Worm (Caenorhabditis elegans) whole organism, late embryonic: ENCODE results near the gene ges-1.

Experiments
- C08G9.2 ChIP-seq: sonication (generic microtip); optimal IDR thresholded peaks from 2 replicates; lab custom pipeline; 2016; ENCODE audit warnings: mild to moderate bottlenecking, missing genetic modification characterization, moderate library complexity, missing compliant biosample characterization
- C38D4.7 ChIP-seq: fragments of 200-800 bp; sonication (Bioruptor generic); optimal IDR thresholded peaks from 2 replicates; lab custom pipeline; 2018; ENCODE audit warnings: mild to moderate bottlenecking, missing genetic modification characterization, moderate library complexity, missing compliant biosample characterization
- K02D7.2 ChIP-seq: sonication (generic microtip); optimal IDR thresholded peaks from 2 replicates; lab custom pipeline; 2017; ENCODE audit warnings: mild to moderate bottlenecking, missing genetic modification characterization, missing compliant biosample characterization
- K09A11.1 ChIP-seq: sonication (generic microtip); optimal IDR thresholded peaks from 2 replicates; lab custom pipeline; 2017; ENCODE audit warnings: antibody characterized with exemption, mild to moderate bottlenecking, missing genetic modification characterization, missing compliant biosample characterization; ENCODE audit not compliant: insufficient read depth
- T23F11.4 ChIP-seq: fragments of 200-800 bp; sonication (Bioruptor generic); optimal IDR thresholded peaks from 2 replicates; lab custom pipeline; 2018; ENCODE audit warnings: mild to moderate bottlenecking, missing genetic modification characterization, missing compliant biosample characterization
- ahr-1 ChIP-seq: sonication (generic microtip); optimal IDR thresholded peaks from 2 replicates; lab custom pipeline; 2016; ENCODE audit warnings: missing genetic modification characterization, missing compliant biosample characterization
- ama-1 ChIP-seq: fragments of 150-350 bp; optimal IDR thresholded peaks from 2 replicates; lab custom pipeline; 2014
- ceh-18 ChIP-seq: sonication (generic microtip); optimal IDR thresholded peaks from 2 replicates; lab custom pipeline; 2016; ENCODE audit warnings: missing genetic modification characterization, missing compliant biosample characterization
- ceh-19 ChIP-seq: fragments of 200-800 bp; sonication (Bioruptor generic); optimal IDR thresholded peaks from 2 replicates; lab custom pipeline; 2018; ENCODE audit warnings: mild to moderate bottlenecking, missing genetic modification characterization, missing compliant biosample characterization
- ceh-2 ChIP-seq: sonication (generic microtip); optimal IDR thresholded peaks from 2 replicates; lab custom pipeline; 2016; ENCODE audit warnings: missing genotype, missing genetic modification characterization, missing compliant biosample characterization
- ceh-22 ChIP-seq: sonication (generic microtip); optimal IDR thresholded peaks from 2 replicates; lab custom pipeline; 2017; ENCODE audit warnings: missing biosample characterization, missing genetic modification characterization
- ceh-24 ChIP-seq: sonication (generic microtip); optimal IDR thresholded peaks from 2 replicates; lab custom pipeline; 2016; ENCODE audit warnings: mild to moderate bottlenecking, missing genetic modification characterization, missing compliant biosample characterization
- ceh-31 ChIP-seq: sonication (generic microtip); optimal IDR thresholded peaks from 2 replicates; lab custom pipeline; 2016; ENCODE audit warnings: missing genetic modification characterization, missing compliant biosample characterization
- ceh-34 ChIP-seq: sonication (generic microtip); optimal IDR thresholded peaks from 2 replicates; lab custom pipeline; 2016; ENCODE audit warnings: mild to moderate bottlenecking, missing genetic modification characterization, missing compliant biosample characterization
- ceh-45 ChIP-seq: fragments of 200-800 bp; sonication (Bioruptor generic); IDR thresholded peaks from 2 replicates; pipeline ENCODE4 v1.3.6; 2022; ENCODE audit warnings: missing genetic modification reagents, missing genetic modification characterization, missing compliant biosample characterization
- ceh-48 ChIP-seq: sonication (generic microtip); optimal IDR thresholded peaks from 2 replicates; lab custom pipeline; 2016; ENCODE audit warnings: missing genetic modification characterization, inconsistent platforms, missing compliant biosample characterization
- ceh-6 ChIP-seq: fragments of 200-800 bp; sonication (Bioruptor generic); optimal IDR thresholded peaks from 2 replicates; lab custom pipeline; 2018; ENCODE audit warnings: mild to moderate bottlenecking, missing genetic modification characterization, missing compliant biosample characterization
- ceh-9 ChIP-seq: sonication (generic microtip); optimal IDR thresholded peaks from 2 replicates; lab custom pipeline; 2016; ENCODE audit warnings: mild to moderate bottlenecking, missing genetic modification characterization, inconsistent platforms, missing compliant biosample characterization
- dve-1 ChIP-seq: sonication (generic microtip); optimal IDR thresholded peaks from 2 replicates; lab custom pipeline; 2017; ENCODE audit warnings: antibody characterized with exemption, mild to moderate bottlenecking, missing genetic modification characterization, missing compliant biosample characterization
- fax-1 ChIP-seq: sonication (generic microtip); optimal IDR thresholded peaks from 2 replicates; lab custom pipeline; 2016; ENCODE audit warnings: missing genotype, missing genetic modification characterization, missing compliant biosample characterization
- fkh-6 ChIP-seq: sonication (generic microtip); optimal IDR thresholded peaks from 2 replicates; lab custom pipeline; 2016; ENCODE audit warnings: missing genetic modification characterization, missing compliant biosample characterization
- hlh-13 ChIP-seq: fragments of 200-800 bp; sonication (Bioruptor generic); optimal IDR thresholded peaks from 2 replicates; lab custom pipeline; 2018; ENCODE audit warnings: mild to moderate bottlenecking, missing genetic modification characterization, missing compliant biosample characterization
- hlh-15 ChIP-seq: sonication (generic microtip); optimal IDR thresholded peaks from 2 replicates; lab custom pipeline; 2016; ENCODE audit warnings: missing genetic modification characterization, missing compliant biosample characterization
- hlh-6 ChIP-seq: sonication (generic microtip); optimal IDR thresholded peaks from 2 replicates; lab custom pipeline; 2016; ENCODE audit warnings: missing genotype, missing genetic modification characterization, missing compliant biosample characterization
- hlh-8 ChIP-seq: sonication (generic microtip); optimal IDR thresholded peaks from 2 replicates; lab custom pipeline; 2016; ENCODE audit warnings: missing genotype, missing genetic modification characterization, missing compliant biosample characterization
- lin-11 ChIP-seq: fragments of 200-800 bp; sonication (Bioruptor generic); optimal IDR thresholded peaks from 2 replicates; lab custom pipeline; 2018; ENCODE audit warnings: mild to moderate bottlenecking, missing genetic modification characterization, missing compliant biosample characterization
- madf-2 ChIP-seq: sonication (generic microtip); optimal IDR thresholded peaks from 2 replicates; lab custom pipeline; 2017; ENCODE audit warnings: missing genetic modification characterization, missing compliant biosample characterization
- mec-3 ChIP-seq: sonication (generic microtip); optimal IDR thresholded peaks from 2 replicates; lab custom pipeline; 2016; ENCODE audit warnings: borderline replicate concordance, missing genetic modification characterization, missing compliant biosample characterization
- nfya-1 ChIP-seq: sonication (generic microtip); optimal IDR thresholded peaks from 2 replicates; lab custom pipeline; 2017; ENCODE audit warnings: missing genetic modification characterization, mild to moderate bottlenecking, missing compliant biosample characterization, antibody characterized with exemption, moderate library complexity
- nhr-232 ChIP-seq: sonication (generic microtip); optimal IDR thresholded peaks from 2 replicates; lab custom pipeline; 2016; ENCODE audit warnings: missing genetic modification characterization, missing compliant biosample characterization
- npax-4 ChIP-seq: sonication (generic microtip); optimal IDR thresholded peaks from 2 replicates; lab custom pipeline; 2016; ENCODE audit warnings: missing genetic modification characterization, missing compliant biosample characterization
- odd-2 ChIP-seq: sonication (generic microtip); optimal IDR thresholded peaks from 2 replicates; lab custom pipeline; 2017; ENCODE audit warnings: antibody characterized with exemption, mild to moderate bottlenecking, missing genetic modification characterization, missing compliant biosample characterization
- pat-9 ChIP-seq: fragments of 200-800 bp; sonication (Bioruptor generic); optimal IDR thresholded peaks from 2 replicates; lab custom pipeline; 2018; ENCODE audit warnings: mild to moderate bottlenecking, missing genetic modification characterization, moderate library complexity, missing compliant biosample characterization
- pha-2 ChIP-seq: sonication (generic microtip); optimal IDR thresholded peaks from 2 replicates; lab custom pipeline; 2017; ENCODE audit warnings: mild to moderate bottlenecking, missing genetic modification characterization, missing compliant biosample characterization
- pros-1 ChIP-seq: fragments of 150-350 bp; optimal IDR thresholded peaks from 2 replicates; lab custom pipeline; 2014; ENCODE audit warnings: missing biosample characterization, missing genetic modification reagents, missing genetic modification characterization
- ref-2 ChIP-seq: sonication (generic microtip); optimal IDR thresholded peaks from 2 replicates; lab custom pipeline; 2016; ENCODE audit warnings: missing genetic modification characterization, missing compliant biosample characterization
- sdc-2 ChIP-seq: sonication (generic microtip); optimal IDR thresholded peaks from 2 replicates; lab custom pipeline; 2016; ENCODE audit warnings: missing genotype, missing genetic modification characterization, missing compliant biosample characterization
- sox-2 ChIP-seq: fragments of 200-800 bp; sonication (Bioruptor generic); IDR thresholded peaks from 2 replicates; pipeline ENCODE4 v1.3.6; 2022; ENCODE audit warnings: missing genetic modification reagents, missing genetic modification characterization, missing compliant biosample characterization
- sox-4 ChIP-seq: sonication (generic microtip); optimal IDR thresholded peaks from 2 replicates; lab custom pipeline; 2017; ENCODE audit warnings: mild to moderate bottlenecking, missing genetic modification characterization, inconsistent platforms, missing compliant biosample characterization
- syd-9 ChIP-seq: sonication (generic microtip); optimal IDR thresholded peaks from 2 replicates; lab custom pipeline; 2016; ENCODE audit warnings: mild to moderate bottlenecking, missing genetic modification characterization, moderate library complexity, missing compliant biosample characterization
- ttx-3 ChIP-seq: sonication (generic microtip); optimal IDR thresholded peaks from 2 replicates; lab custom pipeline; 2016; ENCODE audit warnings: missing genetic modification reagents, missing genetic modification characterization, missing compliant biosample characterization
- unc-3 ChIP-seq, 2 experiments: fragments of 200-800 bp in 1 of 2; sonication (Bioruptor generic) in 1 of 2; sonication (generic microtip) in 1 of 2; conservative IDR thresholded peaks in 1 of 2; optimal IDR thresholded peaks in 1 of 2; 2 replicates each; pipeline versions ENCODE4 v1.3.6 to Lab custom; 2016 to 2022; ENCODE audit warnings: missing compliant biosample characterization in 2 of 2, missing genetic modification characterization in 2 of 2, missing genetic modification reagents in 1 of 2
- unc-42 ChIP-seq: sonication (generic microtip); optimal IDR thresholded peaks from 2 replicates; lab custom pipeline; 2016; ENCODE audit warnings: missing genotype, missing genetic modification characterization, missing compliant biosample characterization
- unc-55 ChIP-seq: sonication (generic microtip); optimal IDR thresholded peaks from 2 replicates; lab custom pipeline; 2017; ENCODE audit warnings: missing biosample characterization, missing genetic modification reagents, missing genetic modification characterization
- ztf-16 ChIP-seq: sonication (generic microtip); optimal IDR thresholded peaks from 2 replicates; lab custom pipeline; 2017; ENCODE audit warnings: missing genetic modification characterization, missing compliant biosample characterization

Gene ges-1

ce11 chrV:1454762-1455161 lies 22.8 kb upstream of the ges-1 start, which contains the start of gene chil-14:
Gene chil-14 (plus strand): TSS chrV:1455062.
- TF ChIP-seq pha-2 (tag; lab: Kevin White, UChicago), result no peak
- TF ChIP-seq T23F11.4 (GFP tag; lab: Kevin White, UChicago), result no peak
- no peak for TF ChIP-seq ceh-45
- no peak for TF ChIP-seq hlh-8 (tag; lab: Kevin White, UChicago)
- no peak for TF ChIP-seq syd-9 (tag; lab: Kevin White, UChicago)
- TF ChIP-seq madf-2 (tag; lab: Kevin White, UChicago), result no peak
- no peak for TF ChIP-seq ttx-3 (tag; lab: Kevin White, UChicago)
- no peak for TF ChIP-seq C08G9.2 (tag; lab: Kevin White, UChicago)
- no peak for TF ChIP-seq ztf-16 (tag; lab: Kevin White, UChicago)
- no peak for TF ChIP-seq sox-4
- TF ChIP-seq ceh-18, result no peak
- TF ChIP-seq hlh-6 (tag; lab: Kevin White, UChicago), result no peak
- no peak for TF ChIP-seq nhr-232
- TF ChIP-seq sdc-2 (tag; lab: Kevin White, UChicago), result no peak
- TF ChIP-seq pat-9 (tag; lab: Kevin White, UChicago), result no peak
- TF ChIP-seq, all 69 proteins: peak for 0

- TF ChIP-seq pros-1 (tag; lab: Kevin White, UChicago) (no peak), ama-1 (lab: Kevin White, UChicago) (no peak), fax-1 (tag; lab: Kevin White, UChicago) (no peak), C08G9.2 (tag; lab: Kevin White, UChicago) (no peak), syd-9 (tag; lab: Kevin White, UChicago) (no peak), unc-42 (tag; lab: Kevin White, UChicago) (no peak), K09A11.1 (tag; lab: Kevin White, UChicago) (no peak), nfya-1 (tag; lab: Kevin White, UChicago) (no peak), ceh-31 (tag; lab: Kevin White, UChicago) (no peak), mec-3 (tag; lab: Kevin White, UChicago) (no peak), unc-55 (GFP tag; lab: Kevin White, UChicago) (no peak), ceh-48 (tag; lab: Kevin White, UChicago) (no peak), dve-1 (tag; lab: Kevin White, UChicago) (no peak), fkh-6 (no peak)
- TF ChIP-seq, all 69 proteins: peak for 0
Measured at ce11 chrV:1451334-1451733, 19.4 kb upstream of the ges-1 start, which contains the start of gene srj-23. Gene srj-23 (plus strand): TSS chrV:1451634.

ce11 chrV:1450160-1450559 lies 18.2 kb upstream of the ges-1 start, which contains the start of gene cnc-2:
Gene cnc-2 (minus strand): TSS chrV:1450183.
- TF ChIP-seq C08G9.2 (tag; lab: Kevin White, UChicago) (no peak), ceh-24 (tag; lab: Kevin White, UChicago) (no peak), ceh-34 (no peak), ama-1 (lab: Kevin White, UChicago) (no peak), unc-3 (GFP tag; conservative IDR thresholded peaks at IDR 0.05; lab: Robert Waterston, UW) (no peak), unc-3 (tag; optimal IDR thresholded peaks at IDR 0.05; lab: Kevin White, UChicago) (no peak), unc-55 (GFP tag; lab: Kevin White, UChicago) (no peak), pat-9 (tag; lab: Kevin White, UChicago) (no peak), pros-1 (tag; lab: Kevin White, UChicago) (no peak), fkh-6 (no peak), ceh-22 (tag; lab: Kevin White, UChicago) (no peak), K02D7.2 (tag; lab: Kevin White, UChicago) (no peak), ceh-19 (GFP tag; lab: Kevin White, UChicago) (no peak), npax-4 (tag; lab: Kevin White, UChicago) (no peak)
- TF ChIP-seq, all 69 proteins: peak for 0

ce11 chrV:1447724-1448123 lies 15.8 kb upstream of the ges-1 start, which contains the start of gene cnc-3:
Gene cnc-3 (plus strand): TSS chrV:1448004.
- TF ChIP-seq hlh-15 (tag; lab: Kevin White, UChicago) (no peak), odd-2 (no peak), ceh-6 (GFP tag; lab: Kevin White, UChicago) (no peak), T23F11.4 (GFP tag; lab: Kevin White, UChicago) (no peak), sox-2 (GFP tag; lab: Robert Waterston, UW) (no peak), lin-11 (tag; lab: Kevin White, UChicago) (no peak), ceh-19 (GFP tag; lab: Kevin White, UChicago) (no peak), nhr-232 (no peak), ceh-2 (tag; lab: Kevin White, UChicago) (no peak), pros-1 (tag; lab: Kevin White, UChicago) (no peak), hlh-6 (tag; lab: Kevin White, UChicago) (no peak), ahr-1 (tag; lab: Kevin White, UChicago) (no peak), ceh-24 (tag; lab: Kevin White, UChicago) (no peak), hlh-13 (GFP tag; lab: Kevin White, UChicago) (no peak), ceh-9 (tag; lab: Kevin White, UChicago) (no peak), ref-2 (no peak), C38D4.7 (GFP tag; lab: Kevin White, UChicago) (no peak)
